Worm (Caenorhabditis elegans) whole organism, L4 larva: ENCODE data around the gene pms-2.

ENCODE experiments used
- F26F4.8 ChIP-seq: fragments of 200-800 bp; sonication (Bioruptor generic); conservative IDR thresholded peaks from 2 replicates; pipeline ENCODE4 v1.3.6; 2022; ENCODE audit warnings: missing genetic modification characterization, missing compliant biosample characterization
- R02D3.7 ChIP-seq: fragments of 150-350 bp; sonication (generic microtip); optimal IDR thresholded peaks from 3 replicates; lab custom pipeline; 2014; ENCODE audit warnings: missing biosample characterization, missing genetic modification characterization
- Y48G9A.11 ChIP-seq: fragments of 200-800 bp; sonication (Bioruptor generic); IDR thresholded peaks from 2 replicates; pipeline ENCODE4 v1.3.6; 2022; ENCODE audit warnings: missing genetic modification reagents, missing genetic modification characterization, missing compliant biosample characterization
- Y75B8A.6 ChIP-seq: fragments of 200-800 bp; sonication (Bioruptor generic); IDR thresholded peaks from 2 replicates; pipeline ENCODE4 v1.3.6; 2022; ENCODE audit warnings: missing genetic modification reagents, missing genetic modification characterization, missing compliant biosample characterization
- ZK546.5 ChIP-seq, 2 experiments: sonication (generic microtip); optimal IDR thresholded peaks; 2 replicates each; lab custom pipeline; 2017; ENCODE audit warnings: missing biosample characterization in 2 of 2, missing genetic modification characterization in 2 of 2
- aha-1 ChIP-seq: fragments of 150-350 bp; peaks from one replicate; lab custom pipeline; 2014; ENCODE audit warnings: missing biosample characterization, missing genetic modification characterization
- ama-1 ChIP-seq: fragments of 150-350 bp; optimal IDR thresholded peaks from 2 replicates; lab custom pipeline; 2014; ENCODE audit warnings: inconsistent platforms, mixed read lengths
- attf-4 ChIP-seq: sonication (generic microtip); optimal IDR thresholded peaks from 3 replicates; lab custom pipeline; 2017; ENCODE audit warnings: missing biosample characterization, missing genetic modification characterization
- ceh-20 ChIP-seq: fragments of 200-800 bp; sonication (Bioruptor generic); IDR thresholded peaks from 2 replicates; pipeline ENCODE4 v1.3.6; 2022; ENCODE audit warnings: missing genetic modification reagents, missing genetic modification characterization, missing compliant biosample characterization
- ceh-44 ChIP-seq: fragments of 200-800 bp; sonication (Bioruptor generic); IDR thresholded peaks from 2 replicates; pipeline ENCODE4 v1.3.6; 2022; ENCODE audit warnings: missing genetic modification reagents, missing genetic modification characterization, missing compliant biosample characterization
- ceh-62 ChIP-seq: sonication (generic microtip); optimal IDR thresholded peaks from 2 replicates; lab custom pipeline; 2017; ENCODE audit warnings: missing biosample characterization, missing genetic modification characterization
- ces-1 ChIP-seq: fragments of 150-350 bp; sonication (generic microtip); optimal IDR thresholded peaks from 4 replicates; lab custom pipeline; 2014; ENCODE audit warnings: missing biosample characterization, missing genetic modification reagents, missing genetic modification characterization
- cey-2 ChIP-seq: sonication (generic microtip); optimal IDR thresholded peaks from 3 replicates; lab custom pipeline; 2017; ENCODE audit warnings: missing genetic modification characterization, mild to moderate bottlenecking, missing compliant biosample characterization, antibody characterized with exemption, borderline replicate concordance; ENCODE audit not compliant: insufficient read depth
- ctbp-1 ChIP-seq: fragments of 200-800 bp; sonication (Bioruptor generic); IDR thresholded peaks from 2 replicates; pipeline ENCODE4 v1.3.6; 2022; ENCODE audit warnings: missing genetic modification reagents, missing genetic modification characterization, missing compliant biosample characterization
- daf-12 ChIP-seq: fragments of 150-350 bp; optimal IDR thresholded peaks from 2 replicates; lab custom pipeline; 2014; ENCODE audit warnings: missing biosample characterization, missing genetic modification reagents, missing genetic modification characterization
- daf-16 ChIP-seq, 3 experiments: sonication (generic microtip); optimal IDR thresholded peaks; 2 replicates each; lab custom pipeline; 2016 to 2017; ENCODE audit warnings: missing genetic modification characterization in 3 of 3, missing genetic modification reagents in 3 of 3, mild to moderate bottlenecking in 2 of 3, missing compliant biosample characterization in 2 of 3, missing biosample characterization in 1 of 3, moderate library complexity in 1 of 3
- daf-19 ChIP-seq: fragments of 200-800 bp; sonication (Bioruptor generic); conservative IDR thresholded peaks from 2 replicates; pipeline ENCODE4 v1.3.6; 2022; ENCODE audit warnings: missing genetic modification characterization, missing compliant biosample characterization
- dmd-6 ChIP-seq: fragments of 200-800 bp; sonication (Bioruptor generic); IDR thresholded peaks from 2 replicates; pipeline ENCODE4 v1.3.6; 2022; ENCODE audit warnings: missing genetic modification reagents, missing genetic modification characterization, missing compliant biosample characterization
- dmd-9 ChIP-seq: fragments of 200-800 bp; sonication (Bioruptor generic); IDR thresholded peaks from 2 replicates; pipeline ENCODE4 v1.3.6; 2022; ENCODE audit warnings: missing genetic modification reagents, missing genetic modification characterization, missing compliant biosample characterization
- egl-43 ChIP-seq: fragments of 200-800 bp; sonication (Bioruptor generic); IDR thresholded peaks from 2 replicates; pipeline ENCODE4 v1.3.6; 2022; ENCODE audit warnings: missing genetic modification reagents, missing genetic modification characterization, missing compliant biosample characterization
- lin-1 ChIP-seq: fragments of 200-800 bp; sonication (Bioruptor generic); IDR thresholded peaks from 2 replicates; pipeline ENCODE4 v1.3.6; 2022; ENCODE audit warnings: missing genetic modification reagents, missing genetic modification characterization, missing compliant biosample characterization
- lin-15B ChIP-seq: fragments of 150-350 bp; sonication (generic microtip); optimal IDR thresholded peaks from 3 replicates; lab custom pipeline; 2014; ENCODE audit warnings: missing biosample characterization, missing genetic modification characterization
- lin-29 ChIP-seq: fragments of 200-800 bp; sonication (Bioruptor generic); IDR thresholded peaks from 2 replicates; pipeline ENCODE4 v1.3.6; 2022; ENCODE audit warnings: missing genetic modification reagents, missing genetic modification characterization, missing compliant biosample characterization
- lin-38 ChIP-seq: fragments of 200-800 bp; sonication (Bioruptor generic); IDR thresholded peaks from 2 replicates; pipeline ENCODE4 v1.3.6; 2022; ENCODE audit warnings: missing genetic modification reagents, missing genetic modification characterization, missing compliant biosample characterization
- lin-39 ChIP-seq: fragments of 150-350 bp; optimal IDR thresholded peaks from 2 replicates; lab custom pipeline; 2014; ENCODE audit warnings: missing biosample characterization, missing genetic modification reagents, missing genetic modification characterization
- lir-3 ChIP-seq: sonication (generic microtip); optimal IDR thresholded peaks from 2 replicates; lab custom pipeline; 2016; ENCODE audit warnings: mild to moderate bottlenecking, missing genetic modification characterization, missing compliant biosample characterization
- lsy-2 ChIP-seq, 2 experiments: fragments of 150-350 bp in 1 of 2; sonication (generic microtip) in 1 of 2; optimal IDR thresholded peaks; 2 replicates each; lab custom pipeline; 2014 to 2017; ENCODE audit warnings: missing biosample characterization in 2 of 2, missing genetic modification characterization in 2 of 2
- mep-1 ChIP-seq: fragments of 150-350 bp; sonication (generic microtip); optimal IDR thresholded peaks from 3 replicates; lab custom pipeline; 2014; ENCODE audit warnings: missing biosample characterization, missing genetic modification characterization
- mxl-2 ChIP-seq: fragments of 200-800 bp; sonication (Bioruptor generic); conservative IDR thresholded peaks from 2 replicates; pipeline ENCODE4 v1.3.6; 2022; ENCODE audit warnings: missing genetic modification reagents, missing genetic modification characterization, missing compliant biosample characterization
- nhr-237 ChIP-seq: sonication (generic microtip); optimal IDR thresholded peaks from 2 replicates; lab custom pipeline; 2017; ENCODE audit warnings: missing biosample characterization, missing genetic modification characterization
- pha-4 ChIP-seq, 2 experiments: fragments of 150-350 bp in 1 of 2; fragments of 200-800 bp in 1 of 2; sonication (Bioruptor generic) in 1 of 2; IDR thresholded peaks in 1 of 2; optimal IDR thresholded peaks in 1 of 2; 2 replicates each; pipeline versions ENCODE4 v1.3.6 to Lab custom; 2014 to 2022; ENCODE audit warnings: missing genetic modification characterization in 2 of 2, missing genetic modification reagents in 2 of 2, missing biosample characterization in 1 of 2, missing compliant biosample characterization in 1 of 2
- php-3 ChIP-seq: fragments of 200-800 bp; sonication (Bioruptor generic); IDR thresholded peaks from 2 replicates; pipeline ENCODE4 v1.3.6; 2022; ENCODE audit warnings: missing genetic modification reagents, missing genetic modification characterization, missing compliant biosample characterization
- rbr-2 ChIP-seq: sonication (generic microtip); optimal IDR thresholded peaks from 2 replicates; lab custom pipeline; 2016; ENCODE audit warnings: missing genotype, missing genetic modification characterization, missing compliant biosample characterization
- saeg-2 ChIP-seq: fragments of 200-800 bp; sonication (Bioruptor generic); IDR thresholded peaks from 2 replicates; pipeline ENCODE4 v1.3.6; 2022; ENCODE audit warnings: missing genetic modification reagents, missing genetic modification characterization, missing compliant biosample characterization
- set-16 ChIP-seq: fragments of 200-800 bp; sonication (Bioruptor generic); IDR thresholded peaks from 2 replicates; pipeline ENCODE4 v1.3.6; 2022; ENCODE audit warnings: missing genetic modification reagents, missing genetic modification characterization, missing compliant biosample characterization
- spr-1 ChIP-seq: sonication (generic microtip); optimal IDR thresholded peaks from 2 replicates; lab custom pipeline; 2016; ENCODE audit warnings: mild to moderate bottlenecking, missing genetic modification characterization, missing compliant biosample characterization
- tra-1 ChIP-seq: fragments of 200-800 bp; sonication (Bioruptor generic); IDR thresholded peaks from 2 replicates; pipeline ENCODE4 v1.3.6; 2022; ENCODE audit warnings: missing genetic modification reagents, missing genetic modification characterization, missing compliant biosample characterization
- unc-62 ChIP-seq, 3 experiments: fragments of 150-350 bp in 1 of 3; sonication (generic microtip); optimal IDR thresholded peaks in 2 of 3; peaks in 1 of 3; 1 replicate in 1 of 3; 2 replicates in 2 of 3; lab custom pipeline; 2014 to 2017; ENCODE audit warnings: missing biosample characterization in 3 of 3, missing genetic modification characterization in 3 of 3, missing genetic modification reagents in 3 of 3, missing genotype in 1 of 3
- vab-7 ChIP-seq: fragments of 200-800 bp; sonication (Bioruptor generic); IDR thresholded peaks from 2 replicates; pipeline ENCODE4 v1.3.6; 2022; ENCODE audit warnings: missing genetic modification reagents, missing genetic modification characterization, missing compliant biosample characterization
- zag-1 ChIP-seq: fragments of 150-350 bp; optimal IDR thresholded peaks from 2 replicates; lab custom pipeline; 2014; ENCODE audit warnings: missing biosample characterization, missing genetic modification characterization
- zfp-2 ChIP-seq: sonication (generic microtip); optimal IDR thresholded peaks from 2 replicates; lab custom pipeline; 2016; ENCODE audit warnings: mild to moderate bottlenecking, missing genetic modification characterization, missing compliant biosample characterization
- zfp-3 ChIP-seq: fragments of 200-800 bp; sonication (Bioruptor generic); conservative IDR thresholded peaks from 2 replicates; pipeline ENCODE4 v1.3.6; 2022; ENCODE audit warnings: missing genetic modification reagents, missing genetic modification characterization, missing compliant biosample characterization
- zip-11 ChIP-seq: fragments of 200-800 bp; sonication (Bioruptor generic); IDR thresholded peaks from 2 replicates; pipeline ENCODE4 v1.3.6; 2022; ENCODE audit warnings: missing genetic modification characterization, missing compliant biosample characterization
- ztf-7 ChIP-seq: fragments of 150-350 bp; optimal IDR thresholded peaks from 2 replicates; lab custom pipeline; 2014; ENCODE audit warnings: missing biosample characterization, missing genetic modification characterization

The pms-2 gene

ce11 chrV:11532964-11533363 lies 37.4 kb downstream of the pms-2 start (continued):
- no peak for TF ChIP-seq ceh-20
- TF ChIP-seq vab-7 (GFP tag; lab: Robert Waterston, UW), result no peak
- TF ChIP-seq saeg-2 (GFP tag; lab: Robert Waterston, UW), result no peak
- no peak for TF ChIP-seq lin-1 (GFP tag; lab: Robert Waterston, UW)
- TF ChIP-seq cey-2 (tag; lab: Kevin White, UChicago), result no peak
- TF ChIP-seq ama-1, result peak; percentile 64
- TF ChIP-seq aha-1 (tag; lab: Kevin White, UChicago), result peak; percentile 69
- TF ChIP-seq ztf-7 (tag; lab: Kevin White, UChicago), result no peak
- TF ChIP-seq spr-1 (tag; lab: Kevin White, UChicago), result no peak

- TF ChIP-seq dmd-6 (GFP tag; lab: Robert Waterston, UW) (0 out of 2 replicates have a peak, but pooled peaks have one; percentile 4), ctbp-1 (GFP tag; lab: Robert Waterston, UW) (0 out of 2 replicates have a peak, but pooled peaks have one; percentile 10), egl-43 (no peak), unc-62 (GFP tag; optimal IDR thresholded peaks at IDR 0.05 in 1 of 2; lab: Kevin White, UChicago) (peak in 1 of 2 experiments; percentile 93), unc-62 (tag; optimal IDR thresholded peaks at IDR 0.05; lab: Kevin White, UChicago) (no peak), ama-1 (peak; percentile 11), aha-1 (tag; lab: Kevin White, UChicago) (peak; percentile 24), php-3 (GFP tag; lab: Robert Waterston, UW) (no peak)
Observed at ce11 chrV:11532535-11532853, 37.9 kb downstream of the pms-2 start.

- TF ChIP-seq lin-15B (tag; lab: Kevin White, UChicago), result no peak
- TF ChIP-seq dmd-9 (GFP tag; lab: Robert Waterston, UW), result no peak
- TF ChIP-seq ceh-62 (tag; lab: Kevin White, UChicago), result no peak
- peak; percentile 49 for TF ChIP-seq rbr-2 (tag; lab: Kevin White, UChicago)
- 0 out of 2 replicates have a peak, but pooled peaks have one; percentile 29 for TF ChIP-seq lin-29 (GFP tag; lab: Robert Waterston, UW)
- TF ChIP-seq tra-1 (GFP tag; lab: Robert Waterston, UW), result peak; percentile 81
- TF ChIP-seq zip-11 (GFP tag; lab: Robert Waterston, UW), result no peak
- peak; percentile 63 to 77 for TF ChIP-seq lsy-2 (tag; optimal IDR thresholded peaks at IDR 0.05; lab: Kevin White, UChicago)
- TF ChIP-seq R02D3.7 (tag; lab: Kevin White, UChicago), result no peak
- no peak for TF ChIP-seq ceh-44
- TF ChIP-seq lin-38 (GFP tag; lab: Robert Waterston, UW), result peak; percentile 48
- TF ChIP-seq lin-39 (tag; lab: Kevin White, UChicago), result no peak
- TF ChIP-seq daf-12 (tag; lab: Kevin White, UChicago), result no peak
- peak; percentile 92 for TF ChIP-seq dmd-6 (GFP tag; lab: Robert Waterston, UW)
- no peak for TF ChIP-seq ZK546.5 (tag; optimal IDR thresholded peaks at IDR 0.05; lab: Kevin White, UChicago)
- TF ChIP-seq lir-3, result no peak
- TF ChIP-seq egl-43, result no peak
- no peak for TF ChIP-seq nhr-237 (tag; lab: Kevin White, UChicago)
- TF ChIP-seq daf-19 (GFP tag; lab: Robert Waterston, UW), result no peak
- TF ChIP-seq ama-1, result no peak
- peak; percentile 59; the same call in 1 of the 2 replicates for TF ChIP-seq ceh-20
- peak; percentile 59; the same call in 1 of the 2 replicates for TF ChIP-seq set-16 (GFP tag; lab: Robert Waterston, UW)
- TF ChIP-seq Y75B8A.6, result no peak
- TF ChIP-seq attf-4 (tag; lab: Kevin White, UChicago), result no peak
- TF ChIP-seq F26F4.8 (GFP tag; lab: Robert Waterston, UW), result no peak
- TF ChIP-seq daf-16 (GFP tag; optimal IDR thresholded peaks at IDR 0.05; lab: Kevin White, UChicago), result peak; percentile 62 to 96
- TF ChIP-seq daf-16 (tag; optimal IDR thresholded peaks at IDR 0.05; lab: Kevin White, UChicago), result peak; percentile 91
- peak; percentile 81 for TF ChIP-seq mep-1 (tag; lab: Kevin White, UChicago)
- no peak for TF ChIP-seq zag-1 (tag; lab: Kevin White, UChicago)
- peak; percentile 59; the same call in 1 of the 2 replicates for TF ChIP-seq pha-4 (GFP tag; IDR thresholded peaks at IDR 0.05; lab: Robert Waterston, UW)
- TF ChIP-seq pha-4 (tag; optimal IDR thresholded peaks at IDR 0.05; lab: Kevin White, UChicago), result peak; percentile 46
- no peak for TF ChIP-seq mxl-2
- TF ChIP-seq zfp-3, result peak; percentile 43; the same call in 1 of the 2 replicates
- peak; percentile 26 for TF ChIP-seq zfp-2 (tag; lab: Kevin White, UChicago)
- TF ChIP-seq ces-1, result no peak
- no peak for TF ChIP-seq Y48G9A.11 (GFP tag; lab: Robert Waterston, UW)
Observed at ce11 chrV:11531831-11532534, 38.4 kb downstream of the pms-2 start.
